Worm (Caenorhabditis elegans) whole organism, L4/young adult: ENCODE results near the gene R08C7.8.
A peak's percentile ranks its signal among the peaks of the same experiment; 100 is the strongest.

Experiments used
- W03F9.2 ChIP-seq: fragments of 150-350 bp; optimal IDR thresholded peaks from 2 replicates; lab custom pipeline; 2014; ENCODE audit warnings: missing biosample characterization, missing genetic modification characterization
- dao-5 ChIP-seq: sonication (generic microtip); optimal IDR thresholded peaks from 2 replicates; lab custom pipeline; 2016; ENCODE audit warnings: missing genotype, missing genetic modification characterization, moderate library complexity, missing compliant biosample characterization
- him-1 ChIP-seq: sonication (generic microtip); optimal IDR thresholded peaks from 2 replicates; lab custom pipeline; 2016; ENCODE audit warnings: missing genotype, missing genetic modification reagents, missing genetic modification characterization, missing compliant biosample characterization

Gene R08C7.8

ce11 chrIV:4445711-4446290 lies 11.5 kb upstream of the R08C7.8 start, which contains the start of the genes wapl-1 and htz-1:
Gene wapl-1, minus strand, starts transcription at chrIV:4445740.
Gene htz-1, plus strand, starts transcription at chrIV:4446216.
- TF ChIP-seq dao-5 (tag; lab: Kevin White, UChicago) (no peak), W03F9.2 (tag; lab: Kevin White, UChicago) (peak; percentile 96), him-1 (tag; lab: Kevin White, UChicago) (peak; percentile 43)

ce11 chrIV:4441077-4441476 lies 6.7 kb upstream of the R08C7.8 start, which contains the start of gene fbxb-75:
Gene fbxb-75, minus strand, starts transcription at chrIV:4441177.
- TF ChIP-seq W03F9.2 (tag; lab: Kevin White, UChicago) (no peak), dao-5 (tag; lab: Kevin White, UChicago) (no peak), him-1 (tag; lab: Kevin White, UChicago) (no peak)

- no peak for TF ChIP-seq him-1 (tag; lab: Kevin White, UChicago)
- TF ChIP-seq dao-5 (tag; lab: Kevin White, UChicago), result no peak
- TF ChIP-seq W03F9.2 (tag; lab: Kevin White, UChicago), result no peak
Observed at ce11 chrIV:4439190-4439589, 4.8 kb upstream of the R08C7.8 start, which contains the start of gene fbxb-74. Gene fbxb-74, minus strand, starts transcription at chrIV:4439290.

- TF ChIP-seq him-1 (tag; lab: Kevin White, UChicago) (no peak), W03F9.2 (tag; lab: Kevin White, UChicago) (no peak), dao-5 (tag; lab: Kevin White, UChicago) (no peak)
Observed at ce11 chrIV:4437825-4438224, 3.5 kb upstream of the R08C7.8 start.

- TF ChIP-seq W03F9.2 (tag; lab: Kevin White, UChicago) (no peak), him-1 (tag; lab: Kevin White, UChicago) (no peak), dao-5 (tag; lab: Kevin White, UChicago) (no peak)
Observed at ce11 chrIV:4429901-4430300, 4.4 kb downstream of the R08C7.8 start, which contains the start of the genes str-185 and R08C7.5. Gene str-185, minus strand, starts transcription at chrIV:4430001. Gene R08C7.5, plus strand, starts transcription at chrIV:4430229.

ce11 chrIV:4423885-4424284 lies 10.5 kb downstream of the R08C7.8 start:
- no peak for TF ChIP-seq dao-5 (tag; lab: Kevin White, UChicago)
- no peak for TF ChIP-seq W03F9.2 (tag; lab: Kevin White, UChicago)
- no peak for TF ChIP-seq him-1 (tag; lab: Kevin White, UChicago)

- TF ChIP-seq W03F9.2 (tag; lab: Kevin White, UChicago), result no peak
- no peak for TF ChIP-seq dao-5 (tag; lab: Kevin White, UChicago)
- no peak for TF ChIP-seq him-1 (tag; lab: Kevin White, UChicago)
Observed at ce11 chrIV:4423026-4423425, 11.3 kb downstream of the R08C7.8 start.

- TF ChIP-seq dao-5 (tag; lab: Kevin White, UChicago) (no peak), W03F9.2 (tag; lab: Kevin White, UChicago) (no peak), him-1 (tag; lab: Kevin White, UChicago) (no peak)
Observed at ce11 chrIV:4422029-4422428, 12.3 kb downstream of the R08C7.8 start, which contains the start of gene clec-175. Gene clec-175, plus strand, starts transcription at chrIV:4422329.

ce11 chrIV:4413114-4413513 lies 21.2 kb downstream of the R08C7.8 start:
- TF ChIP-seq W03F9.2 (tag; lab: Kevin White, UChicago), result no peak
- no peak for TF ChIP-seq dao-5 (tag; lab: Kevin White, UChicago)

ce11 chrIV:4411948-4412335 lies 22.4 kb downstream of the R08C7.8 start:
- TF ChIP-seq him-1 (tag; lab: Kevin White, UChicago), result no peak
- TF ChIP-seq dao-5 (tag; lab: Kevin White, UChicago), result no peak
- no peak for TF ChIP-seq W03F9.2 (tag; lab: Kevin White, UChicago)

- TF ChIP-seq him-1 (tag; lab: Kevin White, UChicago) (no peak), dao-5 (tag; lab: Kevin White, UChicago) (no peak), W03F9.2 (tag; lab: Kevin White, UChicago) (no peak)
Observed at ce11 chrIV:4411311-4411947, 22.9 kb downstream of the R08C7.8 start.

ce11 chrIV:4410526-4410925 lies 23.8 kb downstream of the R08C7.8 start:
- TF ChIP-seq W03F9.2 (tag; lab: Kevin White, UChicago) (no peak), dao-5 (tag; lab: Kevin White, UChicago) (no peak), him-1 (tag; lab: Kevin White, UChicago) (no peak)

- no peak for TF ChIP-seq dao-5 (tag; lab: Kevin White, UChicago)
- no peak for TF ChIP-seq him-1 (tag; lab: Kevin White, UChicago)
- TF ChIP-seq W03F9.2 (tag; lab: Kevin White, UChicago), result no peak
Observed at ce11 chrIV:4408714-4409113, 25.6 kb downstream of the R08C7.8 start.
